Worm (Caenorhabditis elegans) whole organism, L4 larva: ENCODE results near the gene M03B6.5.

Experiments used
- lin-13 ChIP-seq: fragments of 150-350 bp; optimal IDR thresholded peaks from 2 replicates; lab custom pipeline; 2014; ENCODE audit warnings: missing biosample characterization, missing genetic modification reagents, missing genetic modification characterization
- lsy-2 ChIP-seq, 2 experiments: fragments of 150-350 bp in 1 of 2; sonication (generic microtip) in 1 of 2; optimal IDR thresholded peaks; 2 replicates each; lab custom pipeline; 2014 to 2017; ENCODE audit warnings: missing biosample characterization in 2 of 2, missing genetic modification characterization in 2 of 2
- madf-9 ChIP-seq: fragments of 200-800 bp; sonication (Bioruptor generic); conservative IDR thresholded peaks from 2 replicates; pipeline ENCODE4 v1.3.6; 2022; ENCODE audit warnings: missing genetic modification reagents, missing genetic modification characterization, missing compliant biosample characterization
- nhr-10 ChIP-seq: fragments of 150-350 bp; optimal IDR thresholded peaks from 2 replicates; lab custom pipeline; 2014; ENCODE audit warnings: missing biosample characterization, missing genetic modification characterization
- pqm-1 ChIP-seq: sonication (generic microtip); optimal IDR thresholded peaks from 2 replicates; lab custom pipeline; 2017; ENCODE audit warnings: missing biosample characterization, missing genetic modification characterization
- snpc-4 ChIP-seq: fragments of 150-350 bp; optimal IDR thresholded peaks from 2 replicates; lab custom pipeline; 2014; ENCODE audit warnings: missing biosample characterization, missing genetic modification characterization

DNA sequence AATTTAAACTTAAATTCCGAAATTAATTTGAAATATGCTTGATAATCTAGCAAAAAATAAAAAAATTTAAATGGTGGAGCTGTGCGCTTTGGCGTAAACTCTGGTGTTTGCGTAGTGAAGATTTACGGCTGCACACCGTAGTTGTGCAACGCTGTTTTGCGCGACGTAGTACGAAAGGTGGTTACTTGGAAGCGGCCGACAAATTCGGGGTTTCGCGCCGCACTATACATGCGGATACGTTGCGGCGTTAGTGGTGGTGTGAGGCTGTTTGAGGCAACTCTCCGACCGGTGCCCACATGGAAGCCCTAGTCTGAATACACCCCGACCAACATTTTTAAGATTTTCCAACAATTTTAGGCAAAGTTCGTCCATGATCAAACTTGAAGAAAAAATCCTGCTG is 10.3 kb upstream of the M03B6.5 start:
- TF ChIP-seq pqm-1 (no peak), nhr-10 (no peak), lsy-2 (tag; optimal IDR thresholded peaks at IDR 0.05; lab: Kevin White, UChicago) (no peak), madf-9 (GFP tag; lab: Robert Waterston, UW) (no peak), snpc-4 (no peak), lin-13 (GFP tag; lab: Kevin White, UChicago) (no peak)
